Worm (Caenorhabditis elegans) whole organism, late embryonic: ENCODE measurements around the gene M163.11.

ENCODE experiments used
- F13H6.1 ChIP-seq: sonication (generic microtip); optimal IDR thresholded peaks from 2 replicates; lab custom pipeline; 2016; ENCODE audit warnings: missing genetic modification characterization, missing compliant biosample characterization
- K02D7.2 ChIP-seq: sonication (generic microtip); optimal IDR thresholded peaks from 2 replicates; lab custom pipeline; 2017; ENCODE audit warnings: mild to moderate bottlenecking, missing genetic modification characterization, missing compliant biosample characterization
- Y22D7AL.16 ChIP-seq: sonication (generic microtip); optimal IDR thresholded peaks from 2 replicates; lab custom pipeline; 2016; ENCODE audit warnings: missing genetic modification characterization, missing compliant biosample characterization
- ahr-1 ChIP-seq: sonication (generic microtip); optimal IDR thresholded peaks from 2 replicates; lab custom pipeline; 2016; ENCODE audit warnings: missing genetic modification characterization, missing compliant biosample characterization
- ceh-14 ChIP-seq: sonication (generic microtip); optimal IDR thresholded peaks from 2 replicates; lab custom pipeline; 2016; ENCODE audit warnings: missing genotype, missing genetic modification characterization, missing compliant biosample characterization
- ceh-18 ChIP-seq: sonication (generic microtip); optimal IDR thresholded peaks from 2 replicates; lab custom pipeline; 2016; ENCODE audit warnings: missing genetic modification characterization, missing compliant biosample characterization
- ceh-19 ChIP-seq: fragments of 200-800 bp; sonication (Bioruptor generic); optimal IDR thresholded peaks from 2 replicates; lab custom pipeline; 2018; ENCODE audit warnings: mild to moderate bottlenecking, missing genetic modification characterization, missing compliant biosample characterization
- ceh-31 ChIP-seq: sonication (generic microtip); optimal IDR thresholded peaks from 2 replicates; lab custom pipeline; 2016; ENCODE audit warnings: missing genetic modification characterization, missing compliant biosample characterization
- ceh-34 ChIP-seq: sonication (generic microtip); optimal IDR thresholded peaks from 2 replicates; lab custom pipeline; 2016; ENCODE audit warnings: mild to moderate bottlenecking, missing genetic modification characterization, missing compliant biosample characterization
- ceh-45 ChIP-seq: fragments of 200-800 bp; sonication (Bioruptor generic); IDR thresholded peaks from 2 replicates; pipeline ENCODE4 v1.3.6; 2022; ENCODE audit warnings: missing genetic modification reagents, missing genetic modification characterization, missing compliant biosample characterization
- dve-1 ChIP-seq: sonication (generic microtip); optimal IDR thresholded peaks from 2 replicates; lab custom pipeline; 2017; ENCODE audit warnings: antibody characterized with exemption, mild to moderate bottlenecking, missing genetic modification characterization, missing compliant biosample characterization
- elt-2 ChIP-seq: sonication (generic microtip); optimal IDR thresholded peaks from 2 replicates; lab custom pipeline; 2016; ENCODE audit warnings: missing genetic modification reagents, missing genetic modification characterization, missing compliant biosample characterization
- elt-4 ChIP-seq: sonication (generic microtip); optimal IDR thresholded peaks from 2 replicates; lab custom pipeline; 2016; ENCODE audit warnings: missing genetic modification characterization, missing compliant biosample characterization
- ets-4 ChIP-seq: sonication (generic microtip); optimal IDR thresholded peaks from 2 replicates; lab custom pipeline; 2016; ENCODE audit warnings: missing genetic modification characterization, missing compliant biosample characterization
- eyg-1 ChIP-seq: sonication (generic microtip); optimal IDR thresholded peaks from 2 replicates; lab custom pipeline; 2016; ENCODE audit warnings: missing genotype, missing genetic modification characterization, missing compliant biosample characterization
- fkh-6 ChIP-seq: sonication (generic microtip); optimal IDR thresholded peaks from 2 replicates; lab custom pipeline; 2016; ENCODE audit warnings: missing genetic modification characterization, missing compliant biosample characterization
- gmeb-2 ChIP-seq: sonication (generic microtip); optimal IDR thresholded peaks from 2 replicates; lab custom pipeline; 2016; ENCODE audit warnings: missing genetic modification characterization, inconsistent platforms, missing compliant biosample characterization
- hlh-13 ChIP-seq: fragments of 200-800 bp; sonication (Bioruptor generic); optimal IDR thresholded peaks from 2 replicates; lab custom pipeline; 2018; ENCODE audit warnings: mild to moderate bottlenecking, missing genetic modification characterization, missing compliant biosample characterization
- hlh-30 ChIP-seq: sonication (generic microtip); optimal IDR thresholded peaks from 2 replicates; lab custom pipeline; 2017; ENCODE audit warnings: antibody characterized with exemption, missing genetic modification characterization, missing compliant biosample characterization; ENCODE audit not compliant: insufficient read depth
- hlh-6 ChIP-seq: sonication (generic microtip); optimal IDR thresholded peaks from 2 replicates; lab custom pipeline; 2016; ENCODE audit warnings: missing genotype, missing genetic modification characterization, missing compliant biosample characterization
- madf-2 ChIP-seq: sonication (generic microtip); optimal IDR thresholded peaks from 2 replicates; lab custom pipeline; 2017; ENCODE audit warnings: missing genetic modification characterization, missing compliant biosample characterization
- mec-3 ChIP-seq: sonication (generic microtip); optimal IDR thresholded peaks from 2 replicates; lab custom pipeline; 2016; ENCODE audit warnings: borderline replicate concordance, missing genetic modification characterization, missing compliant biosample characterization
- nhr-11 ChIP-seq: fragments of 150-350 bp; optimal IDR thresholded peaks from 2 replicates; lab custom pipeline; 2014; ENCODE audit warnings: missing biosample characterization, missing genetic modification characterization
- npax-4 ChIP-seq: sonication (generic microtip); optimal IDR thresholded peaks from 2 replicates; lab custom pipeline; 2016; ENCODE audit warnings: missing genetic modification characterization, missing compliant biosample characterization
- odd-2 ChIP-seq: sonication (generic microtip); optimal IDR thresholded peaks from 2 replicates; lab custom pipeline; 2017; ENCODE audit warnings: antibody characterized with exemption, mild to moderate bottlenecking, missing genetic modification characterization, missing compliant biosample characterization
- pha-2 ChIP-seq: sonication (generic microtip); optimal IDR thresholded peaks from 2 replicates; lab custom pipeline; 2017; ENCODE audit warnings: mild to moderate bottlenecking, missing genetic modification characterization, missing compliant biosample characterization
- pha-4 ChIP-seq: fragments of 150-350 bp; optimal IDR thresholded peaks from 2 replicates; lab custom pipeline; 2018; ENCODE audit warnings: missing biosample characterization, missing genetic modification reagents, missing genetic modification characterization
- sdc-2 ChIP-seq: sonication (generic microtip); optimal IDR thresholded peaks from 2 replicates; lab custom pipeline; 2016; ENCODE audit warnings: missing genotype, missing genetic modification characterization, missing compliant biosample characterization
- sox-4 ChIP-seq: sonication (generic microtip); optimal IDR thresholded peaks from 2 replicates; lab custom pipeline; 2017; ENCODE audit warnings: mild to moderate bottlenecking, missing genetic modification characterization, inconsistent platforms, missing compliant biosample characterization
- ttx-3 ChIP-seq: sonication (generic microtip); optimal IDR thresholded peaks from 2 replicates; lab custom pipeline; 2016; ENCODE audit warnings: missing genetic modification reagents, missing genetic modification characterization, missing compliant biosample characterization
- unc-3 ChIP-seq, 2 experiments: fragments of 200-800 bp in 1 of 2; sonication (Bioruptor generic) in 1 of 2; sonication (generic microtip) in 1 of 2; conservative IDR thresholded peaks in 1 of 2; optimal IDR thresholded peaks in 1 of 2; 2 replicates each; pipeline versions ENCODE4 v1.3.6 to Lab custom; 2016 to 2022; ENCODE audit warnings: missing compliant biosample characterization in 2 of 2, missing genetic modification characterization in 2 of 2, missing genetic modification reagents in 1 of 2
- unc-42 ChIP-seq: sonication (generic microtip); optimal IDR thresholded peaks from 2 replicates; lab custom pipeline; 2016; ENCODE audit warnings: missing genotype, missing genetic modification characterization, missing compliant biosample characterization

Gene M163.11

ce11 chrX:14464513-14464912 is 14.7 kb upstream of the M163.11 start, which contains the start of gene M163.7:
Gene M163.7, plus strand, starts transcription at chrX:14464813.
- TF ChIP-seq madf-2 (tag; lab: Kevin White, UChicago) (no peak), ceh-19 (GFP tag; lab: Kevin White, UChicago) (no peak), ceh-45 (GFP tag; lab: Robert Waterston, UW) (no peak)

ce11 chrX:14465593-14465992 is 13.6 kb upstream of the M163.11 start, which contains the start of gene M163.22:
Gene M163.22, plus strand, starts transcription at chrX:14465893.
- TF ChIP-seq ets-4 (tag; lab: Kevin White, UChicago) (no peak), unc-42 (tag; lab: Kevin White, UChicago) (no peak), mec-3 (tag; lab: Kevin White, UChicago) (no peak), F13H6.1 (no peak), ceh-34 (tag; lab: Kevin White, UChicago) (no peak), ceh-31 (tag; lab: Kevin White, UChicago) (no peak), ttx-3 (tag; lab: Kevin White, UChicago) (no peak), pha-2 (tag; lab: Kevin White, UChicago) (no peak), Y22D7AL.16 (no peak), sox-4 (tag; lab: Kevin White, UChicago) (no peak), sdc-2 (no peak)

- TF ChIP-seq nhr-11 (tag; lab: Kevin White, UChicago) (no peak), odd-2 (tag; lab: Kevin White, UChicago) (no peak)
Measured at ce11 chrX:14466532-14466931, 12.6 kb upstream of the M163.11 start, which contains the start of gene M163.21. Gene M163.21, plus strand, starts transcription at chrX:14466832.

ce11 chrX:14469284-14469683 is 9.9 kb upstream of the M163.11 start, which contains the start of gene M163.9:
Gene M163.9, plus strand, starts transcription at chrX:14469584.
- TF ChIP-seq hlh-6 (tag; lab: Kevin White, UChicago) = no peak

ce11 chrX:14470687-14471086 is 8.5 kb upstream of the M163.11 start, which contains the start of gene M163.10:
Gene M163.10, plus strand, starts transcription at chrX:14470987.
- no peak for TF ChIP-seq ceh-18 (tag; lab: Kevin White, UChicago)
- TF ChIP-seq hlh-30 (tag; lab: Kevin White, UChicago) = no peak
- TF ChIP-seq pha-4 = no peak
- TF ChIP-seq elt-2 = no peak

ce11 chrX:14473740-14474139 is 5.4 kb upstream of the M163.11 start, which contains the start of gene M163.5:
Gene M163.5, plus strand, starts transcription at chrX:14474040.
- no peak for TF ChIP-seq gmeb-2 (tag; lab: Kevin White, UChicago)
- no peak for TF ChIP-seq hlh-13 (GFP tag; lab: Kevin White, UChicago)
- TF ChIP-seq F13H6.1 = no peak
- TF ChIP-seq unc-3 (GFP tag; conservative IDR thresholded peaks at IDR 0.05; lab: Robert Waterston, UW) = no peak
- TF ChIP-seq unc-3 (tag; optimal IDR thresholded peaks at IDR 0.05; lab: Kevin White, UChicago) = no peak
- TF ChIP-seq ahr-1 (tag; lab: Kevin White, UChicago) = no peak
- no peak for TF ChIP-seq elt-4 (tag; lab: Kevin White, UChicago)
- no peak for TF ChIP-seq madf-2 (tag; lab: Kevin White, UChicago)
- TF ChIP-seq ceh-18 (tag; lab: Kevin White, UChicago) = no peak
- TF ChIP-seq K02D7.2 = no peak
- TF ChIP-seq mec-3 (tag; lab: Kevin White, UChicago) = no peak
- no peak for TF ChIP-seq npax-4 (tag; lab: Kevin White, UChicago)
- no peak for TF ChIP-seq fkh-6
- no peak for TF ChIP-seq ceh-14 (tag; lab: Kevin White, UChicago)
- no peak for TF ChIP-seq hlh-6 (tag; lab: Kevin White, UChicago)
- no peak for TF ChIP-seq dve-1 (tag; lab: Kevin White, UChicago)
- no peak for TF ChIP-seq eyg-1
- TF ChIP-seq ttx-3 (tag; lab: Kevin White, UChicago) = no peak
